Worm (Caenorhabditis elegans): ENCODE data around the gene pod-2.

DNA sequence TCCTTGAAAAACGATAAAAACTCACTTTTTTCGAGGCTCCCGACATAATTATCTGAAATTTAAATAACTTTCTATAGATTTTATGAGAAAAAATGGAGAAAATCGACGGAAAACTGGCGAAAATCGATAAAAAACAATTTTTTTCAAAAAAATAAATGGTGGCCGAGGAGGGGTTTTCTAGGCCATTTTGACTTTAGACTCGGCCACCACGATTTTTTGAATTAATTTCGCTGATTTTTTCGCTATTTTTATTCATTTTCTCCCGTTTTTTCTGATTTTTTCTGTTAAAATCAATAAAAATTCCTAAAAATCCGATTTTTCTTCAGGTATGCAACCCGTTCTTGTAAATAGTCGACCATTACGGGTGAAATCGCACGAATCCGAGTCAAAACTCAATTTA lies 13.4 kb upstream of the pod-2 start, which contains the start of the genes sut-1 and eri-3:
- TF ChIP-seq unc-62 (GFP tag; optimal IDR thresholded peaks at IDR 0.05 in 1 of 2): no peak
- no peak for TF ChIP-seq unc-62 (tag; optimal IDR thresholded peaks at IDR 0.05)
- TF ChIP-seq ceh-82 (tag; optimal IDR thresholded peaks at IDR 0.05): no peak
- peak; percentile 68 for TF ChIP-seq mes-2 (tag; optimal IDR thresholded peaks at IDR 0.05; ENCODE audit: poor library complexity, severe bottlenecking)
- TF ChIP-seq Y5F2A.4 (GFP tag; optimal IDR thresholded peaks at IDR 0.05): no peak
- no peak for TF ChIP-seq madf-9 (GFP tag; conservative IDR thresholded peaks at IDR 0.05)
- TF ChIP-seq gei-8 (GFP tag; optimal IDR thresholded peaks at IDR 0.05): no peak
- no peak for TF ChIP-seq zag-1 (tag; optimal IDR thresholded peaks at IDR 0.05)
- no peak for TF ChIP-seq mdt-29 (GFP tag; IDR thresholded peaks at IDR 0.05)

All from whole organism, L4 larva.